Fruit fly (Drosophila melanogaster) whole organism, embryonic: ENCODE results near the gene CG5157.
A peak's percentile ranks its signal among the peaks of the same experiment; 100 is the strongest.

Source experiments
- Antp ChIP-seq: fragments of 200-800 bp; sonication (Bioruptor generic); optimal IDR thresholded peaks from 3 replicates; lab custom pipeline; 2016; ENCODE audit warnings: missing biosample characterization, missing genetic modification characterization
- Atf-2 ChIP-seq: fragments of 200-800 bp; sonication (Bioruptor generic); optimal IDR thresholded peaks from 2 replicates; lab custom pipeline; 2016; ENCODE audit warnings: missing biosample characterization, missing genetic modification characterization
- CG12659 ChIP-seq: fragments of 200-800 bp; sonication (Bioruptor generic); optimal IDR thresholded peaks from 3 replicates; lab custom pipeline; 2017; ENCODE audit warnings: mild to moderate bottlenecking, missing biosample characterization, missing genetic modification reagents, missing genetic modification characterization
- CG15514 ChIP-seq: fragments of 200-800 bp; sonication (Bioruptor generic); optimal IDR thresholded peaks from 3 replicates; lab custom pipeline; 2017; ENCODE audit warnings: missing biosample characterization, missing genetic modification characterization, mild to moderate bottlenecking, moderate library complexity, missing genetic modification reagents
- CG1603 ChIP-seq: fragments of 200-800 bp; sonication (Bioruptor generic); optimal IDR thresholded peaks from 2 replicates; lab custom pipeline; 2019; ENCODE audit warnings: missing biosample characterization, mild to moderate bottlenecking, missing genetic modification characterization, moderate library complexity
- CG16779 ChIP-seq: fragments of 200-800 bp; sonication (Bioruptor generic); IDR thresholded peaks from 2 replicates; pipeline ENCODE4 v1.3.6; 2022; ENCODE audit warnings: missing biosample characterization, missing genetic modification characterization
- CG16863 ChIP-seq: fragments of 200-800 bp; sonication (Bioruptor generic); optimal IDR thresholded peaks from 3 replicates; lab custom pipeline; 2016; ENCODE audit warnings: missing biosample characterization, missing genetic modification characterization
- CG17359 ChIP-seq: fragments of 200-800 bp; sonication (Bioruptor generic); optimal IDR thresholded peaks from 3 replicates; lab custom pipeline; 2018; ENCODE audit warnings: missing biosample characterization, mild to moderate bottlenecking, missing genetic modification characterization, moderate library complexity
- CG18262 ChIP-seq: fragments of 200-800 bp; optimal IDR thresholded peaks from 3 replicates; lab custom pipeline; 2019; ENCODE audit warnings: missing biosample characterization, mild to moderate bottlenecking, missing genetic modification characterization, moderate library complexity
- CG1832 ChIP-seq: fragments of 200-800 bp; sonication (Bioruptor generic); optimal IDR thresholded peaks from 2 replicates; lab custom pipeline; 2017; ENCODE audit warnings: missing biosample characterization, mild to moderate bottlenecking, missing genetic modification characterization, inconsistent platforms
- CG3281 ChIP-seq: fragments of 200-800 bp; sonication (Bioruptor generic); optimal IDR thresholded peaks from 3 replicates; lab custom pipeline; 2017; ENCODE audit warnings: missing biosample characterization, mild to moderate bottlenecking, missing genetic modification characterization
- CG3995 ChIP-seq: fragments of 200-800 bp; sonication (Bioruptor generic); optimal IDR thresholded peaks from 3 replicates; lab custom pipeline; 2016; ENCODE audit warnings: missing biosample characterization, missing genetic modification characterization
- CG5180 ChIP-seq: fragments of 200-800 bp; sonication (Bioruptor generic); optimal IDR thresholded peaks from 3 replicates; lab custom pipeline; 2017; ENCODE audit warnings: missing biosample characterization, missing genetic modification characterization, mild to moderate bottlenecking, moderate library complexity, missing genetic modification reagents
- CG7839 ChIP-seq: fragments of 200-800 bp; sonication (Bioruptor generic); optimal IDR thresholded peaks from 3 replicates; lab custom pipeline; 2018; ENCODE audit warnings: missing biosample characterization, mild to moderate bottlenecking, missing genetic modification characterization, moderate library complexity
- CG8924 ChIP-seq: fragments of 200-800 bp; optimal IDR thresholded peaks from 3 replicates; lab custom pipeline; 2019; ENCODE audit warnings: missing biosample characterization, mild to moderate bottlenecking, missing genetic modification characterization, moderate library complexity
- CG9437 ChIP-seq: fragments of 200-800 bp; sonication (Bioruptor generic); optimal IDR thresholded peaks from 2 replicates; lab custom pipeline; 2018; ENCODE audit warnings: missing biosample characterization, mild to moderate bottlenecking, missing genetic modification characterization
- CG9932 ChIP-seq: fragments of 200-800 bp; sonication (Bioruptor generic); IDR thresholded peaks from 2 replicates; pipeline ENCODE4 v1.3.6; 2022; ENCODE audit warnings: missing biosample characterization, missing genetic modification characterization
- CHES-1-like ChIP-seq: fragments of 200-800 bp; sonication (Bioruptor generic); optimal IDR thresholded peaks from 2 replicates; lab custom pipeline; 2016; ENCODE audit warnings: missing biosample characterization, missing genetic modification characterization
- Chrac-16 ChIP-seq: fragments of 200-800 bp; sonication (Bioruptor generic); optimal IDR thresholded peaks from 3 replicates; lab custom pipeline; 2016; ENCODE audit warnings: missing biosample characterization, missing genetic modification characterization
- D19B ChIP-seq: fragments of 200-800 bp; sonication (Bioruptor generic); optimal IDR thresholded peaks from 2 replicates; lab custom pipeline; 2017; ENCODE audit warnings: missing biosample characterization, mild to moderate bottlenecking, missing genetic modification characterization
- Deaf1 ChIP-seq: fragments of 200-800 bp; optimal IDR thresholded peaks from 3 replicates; lab custom pipeline; 2019; ENCODE audit warnings: missing biosample characterization, mild to moderate bottlenecking, missing genetic modification characterization, moderate library complexity
- E2f2 ChIP-seq: fragments of 200-800 bp; sonication (Bioruptor generic); IDR thresholded peaks from 2 replicates; pipeline ENCODE4 v1.3.6; 2022; ENCODE audit warnings: missing biosample characterization, missing genetic modification characterization
- Ets65A ChIP-seq: fragments of 200-800 bp; sonication (Bioruptor generic); peaks from one replicate; lab custom pipeline; 2016; ENCODE audit warnings: missing biosample characterization, missing genetic modification characterization
- Fer3 ChIP-seq: fragments of 200-800 bp; sonication (Bioruptor generic); optimal IDR thresholded peaks from 2 replicates; lab custom pipeline; 2018; ENCODE audit warnings: missing biosample characterization, mild to moderate bottlenecking, missing genetic modification characterization, moderate library complexity
- Hmr ChIP-seq: fragments of 200-800 bp; sonication (Bioruptor generic); optimal IDR thresholded peaks from 3 replicates; lab custom pipeline; 2017; ENCODE audit warnings: mild to moderate bottlenecking, missing biosample characterization, missing genetic modification reagents, missing genetic modification characterization
- Hsf ChIP-seq: fragments of 200-800 bp; sonication (Bioruptor generic); optimal IDR thresholded peaks from 3 replicates; lab custom pipeline; 2016; ENCODE audit warnings: missing biosample characterization, missing genetic modification characterization
- Ptx1 ChIP-seq: fragments of 200-800 bp; sonication (Bioruptor generic); IDR thresholded peaks from 2 replicates; pipeline ENCODE4 v1.3.6; 2022; ENCODE audit warnings: missing biosample characterization, missing genetic modification characterization
- Rfx ChIP-seq: fragments of 200-800 bp; sonication (Bioruptor generic); IDR thresholded peaks from 2 replicates; pipeline ENCODE4 v1.3.6; 2022; ENCODE audit warnings: missing biosample characterization, missing genetic modification characterization
- YL-1 ChIP-seq: fragments of 200-800 bp; sonication (Bioruptor generic); optimal IDR thresholded peaks from 3 replicates; lab custom pipeline; 2017; ENCODE audit warnings: missing biosample characterization, mild to moderate bottlenecking, missing genetic modification characterization
- caup ChIP-seq: fragments of 200-800 bp; sonication (Bioruptor generic); optimal IDR thresholded peaks from 3 replicates; lab custom pipeline; 2017; ENCODE audit warnings: missing biosample characterization, mild to moderate bottlenecking, missing genetic modification characterization, moderate library complexity; ENCODE audit not compliant: severe bottlenecking
- cg ChIP-seq: fragments of 200-800 bp; sonication (Bioruptor generic); optimal IDR thresholded peaks from 3 replicates; lab custom pipeline; 2019; ENCODE audit warnings: missing biosample characterization, mild to moderate bottlenecking, missing genetic modification characterization, moderate library complexity
- dmrt99B ChIP-seq: fragments of 200-800 bp; sonication (Bioruptor generic); optimal IDR thresholded peaks from 2 replicates; lab custom pipeline; 2018; ENCODE audit warnings: missing biosample characterization, mild to moderate bottlenecking, missing genetic modification characterization, moderate library complexity
- dysf ChIP-seq: fragments of 200-800 bp; sonication (Bioruptor generic); IDR thresholded peaks from 3 replicates; pipeline ENCODE4 v1.3.6; 2022; ENCODE audit warnings: missing biosample characterization, missing genetic modification characterization
- exex ChIP-seq: fragments of 200-800 bp; sonication (Bioruptor generic); optimal IDR thresholded peaks from 4 replicates; lab custom pipeline; 2018; ENCODE audit warnings: missing biosample characterization, mild to moderate bottlenecking, missing genetic modification characterization, moderate library complexity
- grau ChIP-seq: fragments of 200-800 bp; optimal IDR thresholded peaks from 3 replicates; lab custom pipeline; 2019; ENCODE audit warnings: missing biosample characterization, mild to moderate bottlenecking, missing genetic modification characterization, moderate library complexity
- lab ChIP-seq: fragments of 200-800 bp; sonication (Bioruptor generic); optimal IDR thresholded peaks from 3 replicates; lab custom pipeline; 2017; ENCODE audit warnings: missing biosample characterization, missing genetic modification characterization, mild to moderate bottlenecking, moderate library complexity, missing genetic modification reagents
- mirr ChIP-seq: fragments of 200-800 bp; sonication (Bioruptor generic); optimal IDR thresholded peaks from 3 replicates; lab custom pipeline; 2018; ENCODE audit warnings: missing biosample characterization, mild to moderate bottlenecking, missing genetic modification characterization
- nmo ChIP-seq: fragments of 200-800 bp; sonication (Bioruptor generic); optimal IDR thresholded peaks from 2 replicates; lab custom pipeline; 2018; ENCODE audit warnings: missing biosample characterization, mild to moderate bottlenecking, missing genetic modification characterization, moderate library complexity
- pan ChIP-seq, 4 experiments: fragments of >200 bp in 3 of 4; fragments of 200-800 bp in 1 of 4; sonication (Bioruptor generic) in 1 of 4; optimal IDR thresholded peaks in 3 of 4; IDR thresholded peaks in 1 of 4; 2 replicates each; pipeline versions ENCODE4 v1.3.6 to Lab custom; 2017 to 2022; ENCODE audit warnings: missing biosample characterization in 2 of 4, missing genetic modification characterization in 2 of 4, mixed read lengths in 1 of 4
- prd ChIP-seq, 3 experiments: fragments of >200 bp in 2 of 3; fragments of 200-800 bp in 1 of 3; sonication (Bioruptor generic) in 1 of 3; optimal IDR thresholded peaks in 2 of 3; IDR thresholded peaks in 1 of 3; 2 replicates in 2 of 3; 3 replicates in 1 of 3; pipeline versions ENCODE4 v1.3.6 to Lab custom; 2017 to 2022; ENCODE audit warnings: missing biosample characterization in 1 of 3, missing genetic modification characterization in 1 of 3
- pum ChIP-seq: fragments of 200-800 bp; sonication (Bioruptor generic); optimal IDR thresholded peaks from 2 replicates; lab custom pipeline; 2016; ENCODE audit warnings: missing biosample characterization, missing genetic modification characterization
- ro ChIP-seq: fragments of 200-800 bp; sonication (Bioruptor generic); IDR thresholded peaks from 2 replicates; pipeline ENCODE4 v1.3.6; 2022; ENCODE audit warnings: missing biosample characterization, missing genetic modification characterization
- run ChIP-seq: fragments of 200-800 bp; sonication (Bioruptor generic); optimal IDR thresholded peaks from 3 replicates; lab custom pipeline; 2018; ENCODE audit warnings: missing biosample characterization, mild to moderate bottlenecking, missing genetic modification characterization
- sna ChIP-seq: fragments of 200-800 bp; sonication (Bioruptor generic); IDR thresholded peaks from 2 replicates; pipeline ENCODE4 v1.3.6; 2022; ENCODE audit warnings: missing biosample characterization, missing genetic modification characterization; ENCODE audit not compliant: partially characterized antibody
- sqz ChIP-seq: fragments of 200-800 bp; sonication (Bioruptor generic); optimal IDR thresholded peaks from 3 replicates; lab custom pipeline; 2018; ENCODE audit warnings: missing biosample characterization, mild to moderate bottlenecking, missing genetic modification characterization
- tio ChIP-seq: fragments of 200-800 bp; sonication (Bioruptor generic); optimal IDR thresholded peaks from 2 replicates; lab custom pipeline; 2017; ENCODE audit warnings: missing biosample characterization, missing genetic modification characterization, inconsistent platforms
- z ChIP-seq: fragments of 200-800 bp; sonication (Bioruptor generic); IDR thresholded peaks from 3 replicates; pipeline ENCODE4 v1.3.6; 2022; ENCODE audit warnings: missing biosample characterization, missing genetic modification characterization

Gene CG5157

dm6 chr3L:16149418-16150160 lies 11.9 kb upstream of the CG5157 start (continued):
- TF ChIP-seq lab (GFP tag; lab: Kevin White, UChicago) (peak; percentile 63), YL-1 (GFP tag; lab: Kevin White, UChicago) (no peak), CG12659 (GFP tag; lab: Kevin White, UChicago) (peak; percentile 15), dmrt99B (peak; percentile 54), CG9932 (GFP tag; lab: Robert Waterston, UW) (no peak; the same call in 1 of the 2 replicates), run (no peak), Hmr (GFP tag; lab: Kevin White, UChicago) (peak; percentile 33), CG16779 (no peak), CG8924 (tag; lab: Kevin White, UChicago) (peak; percentile 23), dysf (peak; percentile 52; the same call in 2 of the 3 replicates), Ets65A (peak; percentile 72), Ptx1 (GFP tag; lab: Robert Waterston, UW) (peak; percentile 35; the same call in 1 of the 2 replicates), pan (optimal IDR thresholded peaks at IDR 0.05; lab: Kevin White, UChicago) (no peak), pan (GFP tag; optimal IDR thresholded peaks at IDR 0.05 in 1 of 2, IDR thresholded peaks at IDR 0.05 in 1 of 2) (peak in 1 of 2 experiments; percentile 26), Fer3 (tag; lab: Kevin White, UChicago) (peak; percentile 17), CG3995 (no peak), cg (peak; percentile 35), ro (GFP tag; lab: Robert Waterston, UW) (no peak), exex (tag; lab: Kevin White, UChicago) (peak; percentile 54), grau (peak; percentile 54), Deaf1 (peak; percentile 50), caup (GFP tag; lab: Kevin White, UChicago) (peak; percentile 11), CG5180 (GFP tag; lab: Kevin White, UChicago) (no peak), CG7839 (tag; lab: Kevin White, UChicago) (peak; percentile 70), CG9437 (peak; percentile 53), Antp (GFP tag; lab: Kevin White, UChicago) (peak; percentile 17), nmo (GFP tag; lab: Kevin White, UChicago) (peak; percentile 33), CG16863 (GFP tag; lab: Kevin White, UChicago) (peak; percentile 24), CG15514 (GFP tag; lab: Kevin White, UChicago) (no peak), CG3281 (GFP tag; lab: Kevin White, UChicago) (peak; percentile 8), D19B (GFP tag; lab: Kevin White, UChicago) (peak; percentile 98), Rfx (peak; percentile 48; the same call in 1 of the 2 replicates), sna (GFP tag; lab: Robert Waterston, UW) (no peak), tio (GFP tag; lab: Kevin White, UChicago) (peak; percentile 40), sqz (GFP tag; lab: Kevin White, UChicago) (peak; percentile 47), pum (GFP tag; lab: Kevin White, UChicago) (no peak), Chrac-16 (peak; percentile 34), prd (optimal IDR thresholded peaks at IDR 0.05; lab: Kevin White, UChicago) (no peak), prd (GFP tag; IDR thresholded peaks at IDR 0.05; lab: Robert Waterston, UW) (peak; percentile 24; the same call in 1 of the 3 replicates), CG1603 (tag; lab: Kevin White, UChicago) (peak; percentile 15), E2f2 (GFP tag; lab: Robert Waterston, UW) (0 out of 2 replicates have a peak, but pooled peaks have one; percentile 21), CG18262 (tag; lab: Kevin White, UChicago) (no peak), CG17359 (tag; lab: Kevin White, UChicago) (peak; percentile 13), mirr (GFP tag; lab: Kevin White, UChicago) (peak; percentile 90), Hsf (peak; percentile 31), Atf-2 (GFP tag; lab: Kevin White, UChicago) (peak; percentile 22), z (GFP tag; lab: Robert Waterston, UW) (no peak), CG1832 (GFP tag; lab: Kevin White, UChicago) (peak; percentile 36), CHES-1-like (GFP tag; lab: Kevin White, UChicago) (peak; percentile 46)
